Worm (Caenorhabditis elegans): ENCODE measurements around the gene suex-2.

The suex-2 gene

DNA sequence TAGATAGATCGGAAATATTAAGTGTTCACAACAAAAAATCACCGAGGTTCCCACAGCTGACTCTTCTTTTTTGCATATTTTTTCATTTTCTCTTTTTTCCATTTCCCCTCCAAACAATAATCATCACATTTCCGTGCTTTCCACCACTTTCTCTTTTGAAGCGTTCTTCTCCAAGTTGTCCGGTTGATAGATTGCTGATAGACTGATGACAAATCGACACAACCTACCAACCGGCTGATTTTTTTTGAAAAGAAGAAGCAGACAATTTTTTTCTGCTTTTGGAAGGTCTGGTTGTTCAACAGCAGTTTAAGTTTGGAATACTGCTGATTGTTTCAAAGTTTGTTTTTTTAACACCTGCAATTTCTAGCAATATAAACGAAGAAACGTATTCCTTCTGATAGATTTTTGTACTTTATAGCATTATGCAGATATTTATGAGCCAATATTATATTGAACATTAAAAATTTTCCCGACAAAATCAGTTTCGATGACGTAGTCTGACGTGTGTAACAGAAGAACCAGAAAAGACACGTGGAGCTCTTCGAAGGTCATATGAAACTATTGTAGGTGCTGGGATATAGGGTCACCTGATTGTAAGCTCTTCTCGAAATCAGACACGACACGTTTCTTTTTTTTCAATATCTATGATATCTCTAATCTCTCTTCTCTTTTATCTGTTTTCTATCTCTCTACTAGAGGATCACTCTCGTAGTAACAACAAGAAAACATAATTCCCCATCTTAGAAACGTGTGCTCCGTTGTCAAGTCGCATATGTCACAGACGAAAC, 6.6 kb downstream of the suex-2 start:
- peak; percentile 30 for TF ChIP-seq nfya-1 (tag; optimal IDR thresholded peaks at IDR 0.05; ENCODE audit: insufficient read depth)
- no peak for TF ChIP-seq snpc-4 (tag; optimal IDR thresholded peaks at IDR 0.05)
- TF ChIP-seq sea-2 (GFP tag; optimal IDR thresholded peaks at IDR 0.05), result no peak
- no peak for TF ChIP-seq ztf-4 (tag; optimal IDR thresholded peaks at IDR 0.05)
- no peak for TF ChIP-seq nhr-12 (tag; optimal IDR thresholded peaks at IDR 0.05)

- no peak for TF ChIP-seq ztf-11 (tag; optimal IDR thresholded peaks at IDR 0.05)
- no peak for TF ChIP-seq lin-39 (tag; optimal IDR thresholded peaks at IDR 0.05)
- TF ChIP-seq lsy-12 (tag; optimal IDR thresholded peaks at IDR 0.05), result no peak
- TF ChIP-seq mml-1 (tag; optimal IDR thresholded peaks at IDR 0.05), result no peak
- TF ChIP-seq nhr-67 (tag; optimal IDR thresholded peaks at IDR 0.05), result no peak
- TF ChIP-seq nfya-1 (tag; optimal IDR thresholded peaks at IDR 0.05; ENCODE audit: insufficient read depth), result no peak
Observed at ce11 chrIV:8975331-8975625, 7.2 kb downstream of the suex-2 start, which contains the start of gene pdzd-8. TSS of gene pdzd-8 (plus strand) at chrIV:8975526.

DNA sequence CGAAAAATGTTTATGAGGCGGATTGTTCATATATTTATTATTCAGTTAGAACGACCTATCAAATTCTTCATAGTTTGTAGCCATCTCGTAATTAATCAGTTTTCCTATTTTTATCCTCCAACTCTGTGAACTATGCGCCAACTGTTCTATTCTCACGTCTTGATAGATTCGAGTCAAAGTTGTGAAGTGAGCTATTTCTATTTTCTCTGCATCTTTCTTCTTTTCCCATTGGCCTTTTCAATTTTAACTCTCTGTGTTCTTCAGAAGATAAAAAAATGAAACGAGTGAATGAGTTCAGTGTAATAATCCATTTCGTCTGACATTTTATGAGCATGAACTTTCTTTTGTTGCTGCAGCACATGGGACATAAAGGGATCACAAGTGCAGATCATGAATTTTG, 10.0 kb downstream of the suex-2 start:
- TF ChIP-seq nhr-11 (tag; optimal IDR thresholded peaks at IDR 0.05) (peak; percentile 17), pqm-1 (tag; optimal IDR thresholded peaks at IDR 0.05) (no peak), jun-1 (tag; optimal IDR thresholded peaks at IDR 0.05) (no peak), nfya-1 (tag; optimal IDR thresholded peaks at IDR 0.05; ENCODE audit: insufficient read depth) (peak; percentile 7)

DNA sequence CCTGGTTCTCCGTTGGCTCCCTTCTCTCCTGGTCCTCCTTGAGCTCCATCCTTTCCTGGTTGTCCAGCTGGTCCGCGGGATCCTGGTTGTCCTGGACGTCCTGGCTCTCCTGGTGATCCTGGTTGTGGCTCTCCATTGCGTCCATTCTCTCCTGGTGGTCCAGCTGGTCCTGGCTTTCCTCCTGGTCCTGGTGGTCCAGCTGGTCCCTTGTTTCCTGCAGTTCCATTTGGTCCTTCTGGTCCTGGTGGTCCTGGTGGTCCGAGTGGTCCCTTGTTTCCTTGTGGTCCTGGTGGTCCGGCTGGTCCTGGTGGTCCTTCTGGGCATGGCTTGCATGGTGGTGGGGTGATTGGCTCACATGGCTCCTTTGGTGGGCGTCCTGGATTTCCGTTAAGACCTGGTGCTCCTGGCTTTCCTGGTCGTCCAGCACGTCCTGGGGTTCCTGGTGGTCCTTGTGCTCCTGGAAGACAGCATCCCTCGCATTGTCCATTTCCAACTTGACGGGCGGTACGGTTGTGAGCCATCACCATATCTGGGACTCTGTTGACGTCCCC, 11.0 kb downstream of the suex-2 start:
- TF ChIP-seq nhr-25 (tag; optimal IDR thresholded peaks at IDR 0.05) (no peak), nhr-67 (tag; optimal IDR thresholded peaks at IDR 0.05) (no peak), ceh-82 (tag; optimal IDR thresholded peaks at IDR 0.05) (no peak), skn-1 (tag; optimal IDR thresholded peaks at IDR 0.05) (no peak), nhr-43 (tag; optimal IDR thresholded peaks at IDR 0.05; ENCODE audit: poor library complexity, severe bottlenecking) (no peak), ztf-4 (tag; optimal IDR thresholded peaks at IDR 0.05) (no peak), eor-1 (tag; optimal IDR thresholded peaks at IDR 0.05) (no peak), ceh-9 (tag; optimal IDR thresholded peaks at IDR 0.05) (no peak), snpc-4 (tag; optimal IDR thresholded peaks at IDR 0.05) (no peak), fkh-2 (tag; optimal IDR thresholded peaks at IDR 0.05) (no peak), R02D3.7 (tag; optimal IDR thresholded peaks at IDR 0.05) (no peak), fos-1 (tag; optimal IDR thresholded peaks at IDR 0.05) (no peak)

DNA sequence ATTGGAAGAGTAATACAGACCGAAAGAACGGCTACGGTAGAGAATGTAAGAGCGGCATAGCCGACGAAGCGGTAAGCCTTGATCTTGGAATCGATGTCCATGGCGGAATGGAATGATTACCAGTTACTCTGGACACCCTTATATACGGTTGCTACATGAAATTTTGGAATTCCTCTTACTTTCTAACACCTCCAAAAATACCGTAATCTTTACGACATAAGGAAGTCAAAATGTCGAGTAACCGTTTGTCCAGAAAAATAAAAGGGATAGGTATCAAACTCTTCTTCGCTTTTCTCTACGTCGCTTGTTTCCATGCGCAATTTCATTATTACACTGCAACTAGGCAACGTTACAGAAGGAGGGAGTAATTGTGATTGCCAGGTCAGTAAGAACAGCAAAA, 11.6 kb downstream of the suex-2 start, which contains the start of gene col-119:
Gene col-119, minus strand, starts transcription at position 101 of the 400 bp plus-strand sequence.
- TF ChIP-seq jun-1 (tag; optimal IDR thresholded peaks at IDR 0.05), result no peak
- no peak for TF ChIP-seq ztf-11 (tag; optimal IDR thresholded peaks at IDR 0.05)
- no peak for TF ChIP-seq aly-2 (tag; optimal IDR thresholded peaks at IDR 0.05)
- TF ChIP-seq daf-12 (tag; optimal IDR thresholded peaks at IDR 0.05), result no peak
- no peak for TF ChIP-seq mml-1 (tag; optimal IDR thresholded peaks at IDR 0.05)
- TF ChIP-seq nhr-11 (tag; optimal IDR thresholded peaks at IDR 0.05), result no peak
- no peak for TF ChIP-seq lsy-12 (tag; optimal IDR thresholded peaks at IDR 0.05)
- no peak for TF ChIP-seq nhr-67 (tag; optimal IDR thresholded peaks at IDR 0.05)
- no peak for TF ChIP-seq unc-62 (GFP tag; optimal IDR thresholded peaks at IDR 0.05)
- TF ChIP-seq nhr-77 (tag; optimal IDR thresholded peaks at IDR 0.05), result no peak
- no peak for TF ChIP-seq nfya-1 (tag; optimal IDR thresholded peaks at IDR 0.05; ENCODE audit: insufficient read depth)
- no peak for TF ChIP-seq tbx-2 (tag; optimal IDR thresholded peaks at IDR 0.05)
- no peak for TF ChIP-seq fkh-10 (GFP tag; optimal IDR thresholded peaks at IDR 0.05)

DNA sequence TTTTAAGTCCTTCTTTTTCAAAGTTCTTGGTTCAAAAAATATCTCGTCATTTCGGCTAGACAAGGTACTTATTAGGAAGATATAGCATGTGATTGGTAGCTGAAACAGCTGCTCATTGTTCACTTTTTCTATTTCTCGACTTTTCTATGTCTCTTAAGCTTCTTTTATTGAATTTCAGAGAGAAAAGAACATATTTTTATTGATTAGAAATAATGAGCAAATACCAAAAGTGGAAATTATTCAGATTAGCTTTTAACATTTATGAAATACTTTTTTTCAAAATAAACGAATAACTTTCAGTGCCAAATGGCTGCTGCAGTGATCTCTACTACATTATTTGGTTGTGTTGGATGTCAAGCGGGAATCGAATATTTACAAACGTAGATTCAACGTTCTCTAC, 16.5 kb downstream of the suex-2 start, which contains the start of gene nstp-1:
Gene nstp-1, plus strand, starts transcription at position 301 of the 400 bp plus-strand sequence.
- TF ChIP-seq daf-12 (tag; optimal IDR thresholded peaks at IDR 0.05), result no peak
- TF ChIP-seq nhr-28 (tag; optimal IDR thresholded peaks at IDR 0.05), result no peak
- TF ChIP-seq nhr-23 (tag; optimal IDR thresholded peaks at IDR 0.05), result no peak
- TF ChIP-seq elt-3 (tag; optimal IDR thresholded peaks at IDR 0.05), result no peak

Data from whole organism, L3 larva.